Worm (Caenorhabditis elegans): ENCODE data around the gene cht-4.

DNA sequence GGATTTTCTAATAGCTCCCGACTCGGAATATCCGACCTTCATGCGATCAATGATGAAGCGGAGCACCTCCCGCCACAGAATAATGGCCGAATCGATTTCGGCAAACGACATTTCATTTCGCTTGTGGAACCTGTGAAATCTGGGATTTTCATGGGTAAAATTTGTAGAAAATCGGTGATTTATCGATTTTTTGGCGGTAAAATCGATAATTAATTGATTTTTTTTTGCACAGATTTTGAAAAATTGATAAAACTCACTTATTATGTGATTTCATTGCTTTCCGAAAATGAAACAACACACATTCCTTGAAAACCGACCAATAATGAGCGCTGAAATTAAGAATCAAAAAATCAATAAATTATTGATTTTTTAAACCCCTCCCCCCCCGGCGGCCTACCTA is 9.6 kb upstream of the cht-4 start:
- TF ChIP-seq F39B2.1 (GFP tag; IDR thresholded peaks at IDR 0.05) (no peak), sea-2 (GFP tag; IDR thresholded peaks at IDR 0.05) (no peak)
